Fruit fly (Drosophila melanogaster) whole organism, adult: Measurements from ENCODE around the gene CG32982.

Experiments
- CG5204 ChIP-seq: fragments of 200-800 bp; sonication (Bioruptor generic); optimal IDR thresholded peaks from 2 replicates; lab custom pipeline; 2016; ENCODE audit warnings: missing biosample characterization, missing genetic modification characterization
- Hr96 ChIP-seq: fragments of 200-800 bp; sonication (Bioruptor generic); optimal IDR thresholded peaks from 2 replicates; lab custom pipeline; 2016; ENCODE audit warnings: missing biosample characterization, missing genetic modification characterization
- Mnt ChIP-seq: fragments of 200-800 bp; sonication (Bioruptor generic); optimal IDR thresholded peaks from 2 replicates; lab custom pipeline; 2016; ENCODE audit warnings: missing biosample characterization, mild to moderate bottlenecking, missing genetic modification characterization
- cnc ChIP-seq, 2 experiments: fragments of >200 bp; optimal IDR thresholded peaks; 2 replicates each; lab custom pipeline; 2017
- kay ChIP-seq: fragments of 200-800 bp; sonication (Bioruptor generic); peaks from one replicate; lab custom pipeline; 2016; ENCODE audit warnings: missing biosample characterization, missing genetic modification characterization, borderline replicate concordance
- ovo ChIP-seq: fragments of 200-800 bp; sonication (Bioruptor generic); optimal IDR thresholded peaks from 2 replicates; lab custom pipeline; 2016; ENCODE audit warnings: missing biosample characterization, missing genetic modification characterization

- no peak for TF ChIP-seq CG5204
- no peak for TF ChIP-seq Hr96 (GFP tag; lab: Kevin White, UChicago)
- no peak for TF ChIP-seq kay (GFP tag; lab: Kevin White, UChicago)
- TF ChIP-seq Mnt (GFP tag; lab: Kevin White, UChicago) = no peak
- TF ChIP-seq ovo (GFP tag; lab: Kevin White, UChicago) = no peak
- TF ChIP-seq cnc (optimal IDR thresholded peaks at IDR 0.05; lab: Kevin White, UChicago) = no peak
Observed at dm6 chr2L:9193672-9194071, 68.1 kb downstream of the CG32982 start.
